Worm (Caenorhabditis elegans) whole organism, L4 larva: ENCODE data around the gene snb-7.
A peak's percentile ranks its signal among the peaks of the same experiment; 100 is the strongest.

ENCODE experiments used
- F37D6.2 ChIP-seq: sonication (generic microtip); optimal IDR thresholded peaks from 2 replicates; lab custom pipeline; 2016; ENCODE audit warnings: mild to moderate bottlenecking, missing genetic modification characterization, missing compliant biosample characterization
- T20F7.1 ChIP-seq: fragments of 200-800 bp; sonication (Bioruptor generic); optimal IDR thresholded peaks from 2 replicates; lab custom pipeline; 2018; ENCODE audit warnings: mild to moderate bottlenecking, missing genetic modification characterization, missing compliant biosample characterization
- T26A8.4 ChIP-seq: fragments of 200-800 bp; sonication (Bioruptor generic); IDR thresholded peaks from 2 replicates; pipeline ENCODE4 v1.3.6; 2022; ENCODE audit warnings: missing genetic modification characterization, missing compliant biosample characterization
- Y105C5A.15 ChIP-seq: fragments of 200-800 bp; sonication (Bioruptor generic); IDR thresholded peaks from 2 replicates; pipeline ENCODE4 v1.3.6; 2022; ENCODE audit warnings: missing genetic modification characterization, missing compliant biosample characterization
- ZK337.2 ChIP-seq: fragments of 200-800 bp; sonication (Bioruptor generic); IDR thresholded peaks from 2 replicates; pipeline ENCODE4 v1.3.6; 2022; ENCODE audit warnings: missing genetic modification reagents, missing genetic modification characterization, missing compliant biosample characterization
- ZK546.5 ChIP-seq, 2 experiments: sonication (generic microtip); optimal IDR thresholded peaks; 2 replicates each; lab custom pipeline; 2017; ENCODE audit warnings: missing biosample characterization in 2 of 2, missing genetic modification characterization in 2 of 2
- aly-2 ChIP-seq: sonication (generic microtip); optimal IDR thresholded peaks from 2 replicates; lab custom pipeline; 2018; ENCODE audit warnings: missing biosample characterization, missing genetic modification characterization
- ceh-20 ChIP-seq: fragments of 200-800 bp; sonication (Bioruptor generic); IDR thresholded peaks from 2 replicates; pipeline ENCODE4 v1.3.6; 2022; ENCODE audit warnings: missing genetic modification reagents, missing genetic modification characterization, missing compliant biosample characterization
- ceh-62 ChIP-seq: sonication (generic microtip); optimal IDR thresholded peaks from 2 replicates; lab custom pipeline; 2017; ENCODE audit warnings: missing biosample characterization, missing genetic modification characterization
- ctbp-1 ChIP-seq: fragments of 200-800 bp; sonication (Bioruptor generic); IDR thresholded peaks from 2 replicates; pipeline ENCODE4 v1.3.6; 2022; ENCODE audit warnings: missing genetic modification reagents, missing genetic modification characterization, missing compliant biosample characterization
- daf-16 ChIP-seq, 3 experiments: sonication (generic microtip); optimal IDR thresholded peaks; 2 replicates each; lab custom pipeline; 2016 to 2017; ENCODE audit warnings: missing genetic modification characterization in 3 of 3, missing genetic modification reagents in 3 of 3, mild to moderate bottlenecking in 2 of 3, missing compliant biosample characterization in 2 of 3, missing biosample characterization in 1 of 3, moderate library complexity in 1 of 3
- dmd-6 ChIP-seq: fragments of 200-800 bp; sonication (Bioruptor generic); IDR thresholded peaks from 2 replicates; pipeline ENCODE4 v1.3.6; 2022; ENCODE audit warnings: missing genetic modification reagents, missing genetic modification characterization, missing compliant biosample characterization
- dmd-8 ChIP-seq: fragments of 200-800 bp; sonication (Bioruptor generic); IDR thresholded peaks from 2 replicates; pipeline ENCODE4 v1.3.6; 2022; ENCODE audit warnings: missing genetic modification characterization, missing compliant biosample characterization
- dpl-1 ChIP-seq: fragments of 150-350 bp; optimal IDR thresholded peaks from 2 replicates; lab custom pipeline; 2014; ENCODE audit warnings: missing biosample characterization, missing genetic modification reagents, missing genetic modification characterization
- dve-1 ChIP-seq: sonication (generic microtip); optimal IDR thresholded peaks from 2 replicates; lab custom pipeline; 2017; ENCODE audit warnings: antibody characterized with exemption, mild to moderate bottlenecking, missing genetic modification characterization, missing compliant biosample characterization; ENCODE audit not compliant: insufficient read depth
- fkh-10 ChIP-seq: fragments of 150-350 bp; optimal IDR thresholded peaks from 2 replicates; lab custom pipeline; 2014; ENCODE audit warnings: missing biosample characterization, missing genetic modification reagents, missing genetic modification characterization
- hif-1 ChIP-seq, 2 experiments: sonication (generic microtip); optimal IDR thresholded peaks; 2 replicates each; lab custom pipeline; 2016 to 2017; ENCODE audit warnings: missing compliant biosample characterization in 2 of 2, missing genetic modification characterization in 2 of 2, missing genetic modification reagents in 2 of 2, missing genotype in 2 of 2, mild to moderate bottlenecking in 1 of 2
- hlh-30 ChIP-seq: sonication (generic microtip); optimal IDR thresholded peaks from 2 replicates; lab custom pipeline; 2017; ENCODE audit warnings: antibody characterized with exemption, mild to moderate bottlenecking, missing genetic modification characterization, missing compliant biosample characterization; ENCODE audit not compliant: insufficient read depth
- lin-1 ChIP-seq: fragments of 200-800 bp; sonication (Bioruptor generic); IDR thresholded peaks from 2 replicates; pipeline ENCODE4 v1.3.6; 2022; ENCODE audit warnings: missing genetic modification reagents, missing genetic modification characterization, missing compliant biosample characterization
- lin-13 ChIP-seq: fragments of 150-350 bp; optimal IDR thresholded peaks from 2 replicates; lab custom pipeline; 2014; ENCODE audit warnings: missing biosample characterization, missing genetic modification reagents, missing genetic modification characterization
- lin-15B ChIP-seq: fragments of 150-350 bp; sonication (generic microtip); optimal IDR thresholded peaks from 3 replicates; lab custom pipeline; 2014; ENCODE audit warnings: missing biosample characterization, missing genetic modification characterization
- lin-29 ChIP-seq: fragments of 200-800 bp; sonication (Bioruptor generic); IDR thresholded peaks from 2 replicates; pipeline ENCODE4 v1.3.6; 2022; ENCODE audit warnings: missing genetic modification reagents, missing genetic modification characterization, missing compliant biosample characterization
- lsy-2 ChIP-seq, 2 experiments: fragments of 150-350 bp in 1 of 2; sonication (generic microtip) in 1 of 2; optimal IDR thresholded peaks; 2 replicates each; lab custom pipeline; 2014 to 2017; ENCODE audit warnings: missing biosample characterization in 2 of 2, missing genetic modification characterization in 2 of 2
- madf-9 ChIP-seq: fragments of 200-800 bp; sonication (Bioruptor generic); conservative IDR thresholded peaks from 2 replicates; pipeline ENCODE4 v1.3.6; 2022; ENCODE audit warnings: missing genetic modification reagents, missing genetic modification characterization, missing compliant biosample characterization
- mdl-1 ChIP-seq, 2 experiments: fragments of 150-350 bp in 1 of 2; sonication (generic microtip) in 1 of 2; optimal IDR thresholded peaks; 2 replicates each; lab custom pipeline; 2014 to 2017; ENCODE audit warnings: missing biosample characterization in 2 of 2, missing genetic modification characterization in 2 of 2
- mdt-29 ChIP-seq: fragments of 200-800 bp; sonication (Bioruptor generic); IDR thresholded peaks from 2 replicates; pipeline ENCODE4 v1.3.6; 2022; ENCODE audit warnings: missing genetic modification reagents, missing genetic modification characterization, missing compliant biosample characterization
- mep-1 ChIP-seq: fragments of 150-350 bp; sonication (generic microtip); optimal IDR thresholded peaks from 3 replicates; lab custom pipeline; 2014; ENCODE audit warnings: missing biosample characterization, missing genetic modification characterization
- mes-2 ChIP-seq: sonication (generic microtip); optimal IDR thresholded peaks from 2 replicates; lab custom pipeline; 2016; ENCODE audit warnings: missing genotype, mild to moderate bottlenecking, missing genetic modification characterization, missing compliant biosample characterization; ENCODE audit not compliant: poor library complexity, severe bottlenecking
- nhr-102 ChIP-seq: sonication (generic microtip); optimal IDR thresholded peaks from 2 replicates; lab custom pipeline; 2016; ENCODE audit warnings: mild to moderate bottlenecking, missing genetic modification characterization, moderate library complexity, missing compliant biosample characterization
- nhr-111 ChIP-seq: fragments of 200-800 bp; sonication (Bioruptor generic); optimal IDR thresholded peaks from 2 replicates; lab custom pipeline; 2018; ENCODE audit warnings: mild to moderate bottlenecking, missing genetic modification characterization, missing compliant biosample characterization
- nhr-237 ChIP-seq: sonication (generic microtip); optimal IDR thresholded peaks from 2 replicates; lab custom pipeline; 2017; ENCODE audit warnings: missing biosample characterization, missing genetic modification characterization
- nhr-41 ChIP-seq: fragments of 200-800 bp; sonication (Bioruptor generic); IDR thresholded peaks from 2 replicates; pipeline ENCODE4 v1.3.6; 2022; ENCODE audit warnings: missing genetic modification reagents, missing genetic modification characterization, missing compliant biosample characterization
- nhr-48 ChIP-seq: sonication (generic microtip); optimal IDR thresholded peaks from 2 replicates; lab custom pipeline; 2016; ENCODE audit warnings: mild to moderate bottlenecking, missing genetic modification characterization, missing compliant biosample characterization
- nhr-77 ChIP-seq: fragments of 150-350 bp; optimal IDR thresholded peaks from 2 replicates; lab custom pipeline; 2014; ENCODE audit warnings: missing biosample characterization, missing genetic modification characterization
- pha-4 ChIP-seq, 2 experiments: fragments of 150-350 bp in 1 of 2; fragments of 200-800 bp in 1 of 2; sonication (Bioruptor generic) in 1 of 2; IDR thresholded peaks in 1 of 2; optimal IDR thresholded peaks in 1 of 2; 2 replicates each; pipeline versions ENCODE4 v1.3.6 to Lab custom; 2014 to 2022; ENCODE audit warnings: missing genetic modification characterization in 2 of 2, missing genetic modification reagents in 2 of 2, missing biosample characterization in 1 of 2, missing compliant biosample characterization in 1 of 2
- php-3 ChIP-seq: fragments of 200-800 bp; sonication (Bioruptor generic); IDR thresholded peaks from 2 replicates; pipeline ENCODE4 v1.3.6; 2022; ENCODE audit warnings: missing genetic modification reagents, missing genetic modification characterization, missing compliant biosample characterization
- pqm-1 ChIP-seq: sonication (generic microtip); optimal IDR thresholded peaks from 2 replicates; lab custom pipeline; 2017; ENCODE audit warnings: missing biosample characterization, missing genetic modification characterization
- saeg-2 ChIP-seq: fragments of 200-800 bp; sonication (Bioruptor generic); IDR thresholded peaks from 2 replicates; pipeline ENCODE4 v1.3.6; 2022; ENCODE audit warnings: missing genetic modification reagents, missing genetic modification characterization, missing compliant biosample characterization
- sdz-12 ChIP-seq: fragments of 200-800 bp; sonication (Bioruptor generic); optimal IDR thresholded peaks from 2 replicates; lab custom pipeline; 2018; ENCODE audit warnings: mild to moderate bottlenecking, missing genetic modification characterization, missing compliant biosample characterization
- skn-1 ChIP-seq: fragments of 150-350 bp; optimal IDR thresholded peaks from 2 replicates; lab custom pipeline; 2014; ENCODE audit warnings: missing biosample characterization, missing genetic modification characterization
- snpc-4 ChIP-seq: fragments of 150-350 bp; optimal IDR thresholded peaks from 2 replicates; lab custom pipeline; 2014; ENCODE audit warnings: missing biosample characterization, missing genetic modification characterization
- spr-1 ChIP-seq: sonication (generic microtip); optimal IDR thresholded peaks from 2 replicates; lab custom pipeline; 2016; ENCODE audit warnings: mild to moderate bottlenecking, missing genetic modification characterization, missing compliant biosample characterization
- tra-1 ChIP-seq: fragments of 200-800 bp; sonication (Bioruptor generic); IDR thresholded peaks from 2 replicates; pipeline ENCODE4 v1.3.6; 2022; ENCODE audit warnings: missing genetic modification reagents, missing genetic modification characterization, missing compliant biosample characterization
- unc-62 ChIP-seq, 3 experiments: fragments of 150-350 bp in 1 of 3; sonication (generic microtip); optimal IDR thresholded peaks in 2 of 3; peaks in 1 of 3; 1 replicate in 1 of 3; 2 replicates in 2 of 3; lab custom pipeline; 2014 to 2017; ENCODE audit warnings: missing biosample characterization in 3 of 3, missing genetic modification characterization in 3 of 3, missing genetic modification reagents in 3 of 3, missing genotype in 1 of 3
- zfp-2 ChIP-seq: sonication (generic microtip); optimal IDR thresholded peaks from 2 replicates; lab custom pipeline; 2016; ENCODE audit warnings: mild to moderate bottlenecking, missing genetic modification characterization, missing compliant biosample characterization
- ztf-7 ChIP-seq: fragments of 150-350 bp; optimal IDR thresholded peaks from 2 replicates; lab custom pipeline; 2014; ENCODE audit warnings: missing biosample characterization, missing genetic modification characterization

The snb-7 gene

DNA sequence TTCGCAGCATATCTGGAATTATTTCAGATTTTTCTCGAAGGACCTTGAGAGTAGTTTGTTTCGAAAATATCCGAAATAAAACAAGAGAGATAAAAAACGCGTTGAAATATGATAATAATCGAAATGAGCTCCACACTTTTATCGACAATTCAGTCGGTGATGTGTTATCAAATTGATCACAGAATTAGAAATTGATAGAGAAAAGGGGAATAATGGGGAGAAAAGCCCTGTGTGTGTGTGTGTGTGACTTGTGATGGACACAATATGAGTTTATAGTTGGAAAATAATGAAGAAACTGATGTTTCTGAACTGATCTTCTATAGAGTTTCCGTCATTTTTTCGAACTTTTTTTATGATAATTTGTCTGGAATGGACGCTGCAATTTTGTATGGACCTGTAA, 38.5 kb downstream of the snb-7 start, which contains the start of gene pgp-1 (continued):
- TF ChIP-seq mes-2 (tag; lab: Kevin White, UChicago) (no peak), pha-4 (GFP tag; IDR thresholded peaks at IDR 0.05; lab: Robert Waterston, UW) (no peak), pha-4 (tag; optimal IDR thresholded peaks at IDR 0.05; lab: Kevin White, UChicago) (no peak), saeg-2 (no peak), Y105C5A.15 (GFP tag; lab: Robert Waterston, UW) (no peak), T26A8.4 (GFP tag; lab: Robert Waterston, UW) (no peak), ctbp-1 (GFP tag; lab: Robert Waterston, UW) (no peak), dmd-8 (no peak), lin-29 (GFP tag; lab: Robert Waterston, UW) (no peak), mdl-1 (tag; optimal IDR thresholded peaks at IDR 0.05; lab: Kevin White, UChicago) (no peak), ZK546.5 (tag; optimal IDR thresholded peaks at IDR 0.05; lab: Kevin White, UChicago) (no peak), aly-2 (no peak), spr-1 (tag; lab: Kevin White, UChicago) (no peak), snpc-4 (no peak), mdt-29 (no peak), dpl-1 (GFP tag; lab: Kevin White, UChicago) (no peak), ztf-7 (tag; lab: Kevin White, UChicago) (no peak), nhr-102 (tag; lab: Kevin White, UChicago) (peak; percentile 81), madf-9 (GFP tag; lab: Robert Waterston, UW) (no peak), hif-1 (tag; optimal IDR thresholded peaks at IDR 0.05; lab: Kevin White, UChicago) (no peak), nhr-237 (tag; lab: Kevin White, UChicago) (no peak), sdz-12 (no peak), nhr-77 (tag; lab: Kevin White, UChicago) (peak; percentile 85)
- TF ChIP-seq, all 104 proteins: peak for 11

DNA sequence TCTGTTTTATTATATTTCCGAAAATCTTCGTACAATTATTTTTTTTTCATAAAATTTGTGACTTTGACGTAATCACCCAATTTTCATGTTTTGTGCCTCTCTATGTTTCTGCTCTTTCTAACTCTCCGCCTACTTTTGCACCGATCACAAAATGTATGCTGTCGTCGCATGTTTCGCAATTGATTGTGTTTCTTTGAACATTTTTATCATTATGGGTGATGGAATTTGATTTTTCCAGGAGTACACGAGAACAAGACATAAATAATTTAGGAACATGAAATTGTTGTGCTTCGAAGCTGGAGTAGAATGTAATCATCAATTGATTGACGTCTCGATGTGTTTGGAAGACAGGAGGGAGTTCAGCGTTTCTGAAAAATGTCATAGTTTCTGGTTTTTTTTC, 40.3 kb downstream of the snb-7 start:
- TF ChIP-seq dve-1 (peak; percentile 89), lsy-2 (tag; optimal IDR thresholded peaks at IDR 0.05; lab: Kevin White, UChicago) (peak in 1 of 2 experiments; percentile 38), T20F7.1 (GFP tag; lab: Kevin White, UChicago) (peak; percentile 53), lin-1 (GFP tag; lab: Robert Waterston, UW) (peak; percentile 62; the same call in 1 of the 2 replicates), mep-1 (tag; lab: Kevin White, UChicago) (peak; percentile 41), zfp-2 (no peak), T26A8.4 (GFP tag; lab: Robert Waterston, UW) (peak; percentile 38; the same call in 1 of the 2 replicates), fkh-10 (GFP tag; lab: Kevin White, UChicago) (no peak), nhr-41 (GFP tag; lab: Robert Waterston, UW) (0 out of 2 replicates have a peak, but pooled peaks have one; percentile 26), skn-1 (tag; lab: Kevin White, UChicago) (no peak), mdl-1 (tag; optimal IDR thresholded peaks at IDR 0.05; lab: Kevin White, UChicago) (peak in 1 of 2 experiments; percentile 7), saeg-2 (peak; percentile 69; the same call in 1 of the 2 replicates), unc-62 (GFP tag; optimal IDR thresholded peaks at IDR 0.05 in 1 of 2; lab: Kevin White, UChicago) (peak in 1 of 2 experiments; percentile 32), unc-62 (tag; optimal IDR thresholded peaks at IDR 0.05; lab: Kevin White, UChicago) (no peak), daf-16 (GFP tag; optimal IDR thresholded peaks at IDR 0.05; lab: Kevin White, UChicago) (peak in 1 of 2 experiments; percentile 71), daf-16 (tag; optimal IDR thresholded peaks at IDR 0.05; lab: Kevin White, UChicago) (peak; percentile 97), lin-15B (tag; lab: Kevin White, UChicago) (no peak), F37D6.2 (tag; lab: Kevin White, UChicago) (no peak), ceh-20 (GFP tag; lab: Robert Waterston, UW) (peak; percentile 48; the same call in 1 of the 2 replicates), php-3 (GFP tag; lab: Robert Waterston, UW) (peak; percentile 92), ZK337.2 (GFP tag; lab: Robert Waterston, UW) (no peak), nhr-48 (tag; lab: Kevin White, UChicago) (peak; percentile 92), ceh-62 (no peak), ctbp-1 (GFP tag; lab: Robert Waterston, UW) (no peak), nhr-77 (tag; lab: Kevin White, UChicago) (peak; percentile 72), pqm-1 (tag; lab: Kevin White, UChicago) (peak; percentile 95), lin-13 (GFP tag; lab: Kevin White, UChicago) (peak; percentile 7), dmd-6 (GFP tag; lab: Robert Waterston, UW) (peak; percentile 99), pha-4 (GFP tag; IDR thresholded peaks at IDR 0.05; lab: Robert Waterston, UW) (peak; percentile 30; the same call in 1 of the 2 replicates), pha-4 (tag; optimal IDR thresholded peaks at IDR 0.05; lab: Kevin White, UChicago) (no peak), nhr-102 (tag; lab: Kevin White, UChicago) (peak; percentile 98), hlh-30 (tag; lab: Kevin White, UChicago) (peak; percentile 18), nhr-111 (no peak), tra-1 (GFP tag; lab: Robert Waterston, UW) (peak; percentile 64; the same call in 1 of the 2 replicates)
